Worm (Caenorhabditis elegans) whole organism, L1 larva: ENCODE data around the gene F54E2.5.
A peak's percentile ranks its signal among the peaks of the same experiment; 100 is the strongest.

ENCODE experiments used
- C04F5.9 ChIP-seq: sonication (generic microtip); optimal IDR thresholded peaks from 2 replicates; lab custom pipeline; 2016; ENCODE audit warnings: missing genetic modification characterization, missing compliant biosample characterization
- C16A3.4 ChIP-seq: fragments of 150-350 bp; optimal IDR thresholded peaks from 2 replicates; lab custom pipeline; 2014; ENCODE audit warnings: missing biosample characterization, missing genetic modification characterization
- C34B4.2 ChIP-seq: sonication (generic microtip); optimal IDR thresholded peaks from 2 replicates; lab custom pipeline; 2017; ENCODE audit warnings: mild to moderate bottlenecking, missing genetic modification characterization, missing compliant biosample characterization
- F16B12.6 ChIP-seq: fragments of 150-350 bp; optimal IDR thresholded peaks from 2 replicates; lab custom pipeline; 2014; ENCODE audit warnings: missing biosample characterization, missing genetic modification characterization
- Y116A8C.19 ChIP-seq: sonication (generic microtip); optimal IDR thresholded peaks from 2 replicates; lab custom pipeline; 2016; ENCODE audit warnings: missing compliant biosample characterization, missing genetic modification characterization, borderline replicate concordance
- aha-1 ChIP-seq: fragments of 150-350 bp; optimal IDR thresholded peaks from 2 replicates; lab custom pipeline; 2014; ENCODE audit warnings: missing biosample characterization, missing genetic modification characterization
- blmp-1 ChIP-seq: fragments of 150-350 bp; optimal IDR thresholded peaks from 2 replicates; lab custom pipeline; 2014; ENCODE audit warnings: missing biosample characterization, missing genetic modification characterization
- ceh-82 ChIP-seq, 3 experiments: fragments of 150-350 bp in 1 of 3; sonication (generic microtip) in 2 of 3; optimal IDR thresholded peaks; 2 replicates each; lab custom pipeline; 2014 to 2017; ENCODE audit warnings: missing biosample characterization in 3 of 3, missing genetic modification characterization in 3 of 3
- ceh-90 ChIP-seq: sonication (generic microtip); optimal IDR thresholded peaks from 2 replicates; lab custom pipeline; 2016; ENCODE audit warnings: missing genetic modification characterization, missing compliant biosample characterization
- ces-1 ChIP-seq: fragments of 150-350 bp; optimal IDR thresholded peaks from 2 replicates; lab custom pipeline; 2014; ENCODE audit warnings: missing biosample characterization, missing genetic modification reagents, missing genetic modification characterization
- dsc-1 ChIP-seq: sonication (generic microtip); optimal IDR thresholded peaks from 2 replicates; lab custom pipeline; 2016; ENCODE audit warnings: mild to moderate bottlenecking, missing genetic modification characterization, missing compliant biosample characterization
- efl-1 ChIP-seq, 4 experiments: fragments of 150-350 bp; optimal IDR thresholded peaks in 3 of 4; peaks in 1 of 4; 1 replicate in 1 of 4; 2 replicates in 3 of 4; lab custom pipeline; 2014; ENCODE audit warnings: missing biosample characterization in 2 of 4, missing genetic modification characterization in 2 of 4, missing genetic modification reagents in 2 of 4
- egl-13 ChIP-seq: sonication (generic microtip); optimal IDR thresholded peaks from 2 replicates; lab custom pipeline; 2016; ENCODE audit warnings: missing genotype, missing genetic modification reagents, missing genetic modification characterization, missing compliant biosample characterization
- elt-2 ChIP-seq: sonication (generic microtip); optimal IDR thresholded peaks from 2 replicates; lab custom pipeline; 2016; ENCODE audit warnings: missing genetic modification characterization, mild to moderate bottlenecking, inconsistent platforms, missing compliant biosample characterization, missing genetic modification reagents
- fkh-4 ChIP-seq: sonication (generic microtip); optimal IDR thresholded peaks from 2 replicates; lab custom pipeline; 2016; ENCODE audit warnings: missing compliant biosample characterization, missing genetic modification characterization, borderline replicate concordance
- fos-1 ChIP-seq: fragments of 150-350 bp; optimal IDR thresholded peaks from 2 replicates; lab custom pipeline; 2014; ENCODE audit warnings: missing biosample characterization, missing genetic modification characterization
- grh-1 ChIP-seq: fragments of 200-800 bp; sonication (Bioruptor generic); IDR thresholded peaks from 2 replicates; pipeline ENCODE4 v1.3.6; 2022; ENCODE audit warnings: missing genetic modification reagents, missing genetic modification characterization, missing compliant biosample characterization
- hlh-4 ChIP-seq: sonication (generic microtip); optimal IDR thresholded peaks from 2 replicates; lab custom pipeline; 2016; ENCODE audit warnings: mild to moderate bottlenecking, missing genetic modification characterization, missing compliant biosample characterization
- irx-1 ChIP-seq: sonication (generic microtip); optimal IDR thresholded peaks from 2 replicates; lab custom pipeline; 2016; ENCODE audit warnings: missing genetic modification characterization, missing compliant biosample characterization
- lin-14 ChIP-seq: fragments of 200-800 bp; sonication (Bioruptor generic); optimal IDR thresholded peaks from 2 replicates; lab custom pipeline; 2018; ENCODE audit warnings: mild to moderate bottlenecking, missing genetic modification characterization, moderate library complexity, missing compliant biosample characterization
- lin-35 ChIP-seq, 2 experiments: fragments of 150-350 bp; optimal IDR thresholded peaks; 2 replicates each; lab custom pipeline; 2014; ENCODE audit warnings: missing biosample characterization in 2 of 2, missing genetic modification characterization in 2 of 2, missing genetic modification reagents in 2 of 2
- mab-9 ChIP-seq: fragments of 200-800 bp; sonication (Bioruptor generic); IDR thresholded peaks from 2 replicates; pipeline ENCODE4 v1.3.6; 2022; ENCODE audit warnings: missing genetic modification reagents, missing genetic modification characterization, missing compliant biosample characterization
- nhr-12 ChIP-seq: sonication (generic microtip); optimal IDR thresholded peaks from 2 replicates; lab custom pipeline; 2017; ENCODE audit warnings: missing biosample characterization, missing genetic modification characterization
- nhr-19 ChIP-seq: fragments of 200-800 bp; sonication (Bioruptor generic); conservative IDR thresholded peaks from 2 replicates; pipeline ENCODE4 v1.3.6; 2022; ENCODE audit warnings: missing genetic modification characterization, missing compliant biosample characterization
- nhr-20 ChIP-seq: sonication (generic microtip); optimal IDR thresholded peaks from 2 replicates; lab custom pipeline; 2016; ENCODE audit warnings: mild to moderate bottlenecking, missing genetic modification characterization, missing compliant biosample characterization
- nhr-71 ChIP-seq: sonication (generic microtip); optimal IDR thresholded peaks from 2 replicates; lab custom pipeline; 2016; ENCODE audit warnings: mild to moderate bottlenecking, missing genetic modification characterization, moderate library complexity, missing compliant biosample characterization
- nhr-85 ChIP-seq: sonication (generic microtip); peaks from one replicate; lab custom pipeline; 2016; ENCODE audit warnings: missing genetic modification characterization, inconsistent platforms, missing compliant biosample characterization
- nhr-90 ChIP-seq: sonication (generic microtip); optimal IDR thresholded peaks from 2 replicates; lab custom pipeline; 2016; ENCODE audit warnings: mild to moderate bottlenecking, missing genetic modification characterization, missing compliant biosample characterization; ENCODE audit not compliant: poor library complexity
- pag-3 ChIP-seq: sonication (generic microtip); optimal IDR thresholded peaks from 2 replicates; lab custom pipeline; 2017; ENCODE audit warnings: missing genetic modification characterization, mild to moderate bottlenecking, missing compliant biosample characterization, antibody characterized with exemption, borderline replicate concordance; ENCODE audit not compliant: insufficient read depth
- pqm-1 ChIP-seq: sonication (generic microtip); optimal IDR thresholded peaks from 3 replicates; lab custom pipeline; 2017; ENCODE audit warnings: missing biosample characterization, missing genetic modification characterization
- rnt-1 ChIP-seq: sonication (generic microtip); optimal IDR thresholded peaks from 2 replicates; lab custom pipeline; 2016; ENCODE audit warnings: mild to moderate bottlenecking, missing genetic modification characterization, moderate library complexity, missing compliant biosample characterization
- skn-1 ChIP-seq: fragments of 150-350 bp; optimal IDR thresholded peaks from 2 replicates; lab custom pipeline; 2014; ENCODE audit warnings: missing biosample characterization, missing genetic modification characterization
- snu-23 ChIP-seq: sonication (generic microtip); optimal IDR thresholded peaks from 2 replicates; lab custom pipeline; 2016; ENCODE audit warnings: missing genetic modification characterization, missing compliant biosample characterization
- sox-4 ChIP-seq: sonication (generic microtip); optimal IDR thresholded peaks from 2 replicates; lab custom pipeline; 2016; ENCODE audit warnings: missing genetic modification characterization, missing compliant biosample characterization
- tbx-2 ChIP-seq: sonication (generic microtip); optimal IDR thresholded peaks from 2 replicates; lab custom pipeline; 2016; ENCODE audit warnings: missing genetic modification characterization, missing compliant biosample characterization
- tlp-1 ChIP-seq: fragments of 150-350 bp; optimal IDR thresholded peaks from 2 replicates; lab custom pipeline; 2014; ENCODE audit warnings: missing biosample characterization, missing genetic modification characterization
- unc-130 ChIP-seq: fragments of 150-350 bp; optimal IDR thresholded peaks from 2 replicates; lab custom pipeline; 2017; ENCODE audit warnings: missing biosample characterization, missing genetic modification characterization, inconsistent platforms
- unc-30 ChIP-seq: sonication (generic microtip); optimal IDR thresholded peaks from 2 replicates; lab custom pipeline; 2017; ENCODE audit warnings: missing biosample characterization, missing genetic modification characterization
- unc-86 ChIP-seq: sonication (generic microtip); optimal IDR thresholded peaks from 2 replicates; lab custom pipeline; 2016; ENCODE audit warnings: missing genetic modification characterization, missing compliant biosample characterization
- zip-4 ChIP-seq: fragments of 200-800 bp; sonication (Bioruptor generic); optimal IDR thresholded peaks from 2 replicates; lab custom pipeline; 2018; ENCODE audit warnings: mild to moderate bottlenecking, missing genetic modification characterization, moderate library complexity, missing compliant biosample characterization
- ztf-11 ChIP-seq, 2 experiments: sonication (generic microtip); optimal IDR thresholded peaks; 2 replicates each; lab custom pipeline; 2016 to 2017; ENCODE audit warnings: missing genetic modification characterization in 2 of 2, missing biosample characterization in 1 of 2, missing compliant biosample characterization in 1 of 2
- ztf-4 ChIP-seq: fragments of 150-350 bp; optimal IDR thresholded peaks from 2 replicates; lab custom pipeline; 2014; ENCODE audit warnings: missing biosample characterization, missing genetic modification characterization

F54E2.5 gene

ce11 chrV:2813856-2814255 lies 2.0 kb downstream of the F54E2.5 start, which contains the start of gene F54E2.9:
TSS of gene F54E2.9 (minus strand) at chrV:2813987.
- TF ChIP-seq C34B4.2 (tag; lab: Kevin White, UChicago): no peak
- no peak for TF ChIP-seq C04F5.9 (tag; lab: Kevin White, UChicago)
- no peak for TF ChIP-seq Y116A8C.19 (tag; lab: Kevin White, UChicago)
- TF ChIP-seq fos-1 (tag; lab: Kevin White, UChicago): no peak
- no peak for TF ChIP-seq unc-130 (tag; lab: Kevin White, UChicago)
- TF ChIP-seq C16A3.4 (tag; lab: Kevin White, UChicago): no peak
- TF ChIP-seq F16B12.6 (tag; lab: Kevin White, UChicago): no peak
- no peak for TF ChIP-seq nhr-12 (tag; lab: Kevin White, UChicago)
- TF ChIP-seq efl-1 (optimal IDR thresholded peaks at IDR 0.05; lab: Kevin White, UChicago): no peak
- TF ChIP-seq efl-1 (GFP tag; optimal IDR thresholded peaks at IDR 0.05 in 1 of 2; lab: Kevin White, UChicago): peak in 1 of 2 experiments; percentile 85
- TF ChIP-seq dsc-1: no peak
- peak; percentile 82 for TF ChIP-seq hlh-4 (tag; lab: Kevin White, UChicago)
- TF ChIP-seq nhr-71 (tag; lab: Kevin White, UChicago): peak; percentile 23
- no peak for TF ChIP-seq ceh-90 (tag; lab: Kevin White, UChicago)
- TF ChIP-seq snu-23 (GFP tag; lab: Kevin White, UChicago): no peak
- no peak for TF ChIP-seq irx-1 (tag; lab: Kevin White, UChicago)
- no peak for TF ChIP-seq nhr-20 (tag; lab: Kevin White, UChicago)
- TF ChIP-seq sox-4 (tag; lab: Kevin White, UChicago): no peak
- no peak for TF ChIP-seq ztf-11 (tag; optimal IDR thresholded peaks at IDR 0.05; lab: Kevin White, UChicago)
- TF ChIP-seq ztf-4: no peak
- TF ChIP-seq unc-86 (tag; lab: Kevin White, UChicago): no peak

ce11 chrV:2810164-2810563 lies 5.7 kb downstream of the F54E2.5 start, which contains the start of gene F54E2.1:
TSS of gene F54E2.1 (plus strand) at chrV:2810398.
- TF ChIP-seq mab-9 (GFP tag; lab: Robert Waterston, UW) (no peak), lin-14 (no peak), unc-30 (no peak), C16A3.4 (tag; lab: Kevin White, UChicago) (no peak), aha-1 (tag; lab: Kevin White, UChicago) (no peak), fkh-4 (tag; lab: Kevin White, UChicago) (no peak), zip-4 (GFP tag; lab: Kevin White, UChicago) (no peak), pqm-1 (tag; lab: Kevin White, UChicago) (peak; percentile 97), tbx-2 (no peak), lin-35 (GFP tag; optimal IDR thresholded peaks at IDR 0.05; lab: Kevin White, UChicago) (peak in 1 of 2 experiments; percentile 25), blmp-1 (tag; lab: Kevin White, UChicago) (no peak), elt-2 (tag; lab: Kevin White, UChicago) (peak; percentile 87), ceh-82 (tag; optimal IDR thresholded peaks at IDR 0.05; lab: Kevin White, UChicago) (no peak), snu-23 (GFP tag; lab: Kevin White, UChicago) (no peak), tlp-1 (peak; percentile 79), ces-1 (GFP tag; lab: Kevin White, UChicago) (no peak), skn-1 (no peak), egl-13 (tag; lab: Kevin White, UChicago) (no peak)

ce11 chrV:2809443-2809842 lies 6.4 kb downstream of the F54E2.5 start:
- no peak for TF ChIP-seq C04F5.9 (tag; lab: Kevin White, UChicago)
- no peak for TF ChIP-seq nhr-90
- TF ChIP-seq grh-1 (GFP tag; lab: Robert Waterston, UW): no peak
- TF ChIP-seq lin-14: peak; percentile 54
- no peak for TF ChIP-seq skn-1
- TF ChIP-seq nhr-71 (tag; lab: Kevin White, UChicago): peak; percentile 34
- TF ChIP-seq nhr-19 (GFP tag; lab: Robert Waterston, UW): 0 out of 2 replicates have a peak, but pooled peaks have one; percentile 5
- TF ChIP-seq nhr-85 (tag; lab: Kevin White, UChicago): no peak
- TF ChIP-seq dsc-1: peak; percentile 26
- peak; percentile 81 for TF ChIP-seq pag-3 (tag; lab: Kevin White, UChicago)
- TF ChIP-seq mab-9 (GFP tag; lab: Robert Waterston, UW): no peak
- TF ChIP-seq rnt-1: peak; percentile 58
